Fruit fly (Drosophila melanogaster) whole organism, wandering third instar larva: ENCODE results near the gene CG13003.

ENCODE experiments used
- Abd-B ChIP-seq: fragments of >200 bp; optimal IDR thresholded peaks from 2 replicates; lab custom pipeline; 2017; ENCODE audit warnings: missing biosample characterization, missing genetic modification characterization
- CG32264 ChIP-seq: fragments of 200-800 bp; sonication (Bioruptor generic); optimal IDR thresholded peaks from 2 replicates; lab custom pipeline; 2016; ENCODE audit warnings: missing biosample characterization, missing genetic modification characterization
- CG9705 ChIP-seq: fragments of 200-800 bp; sonication (Bioruptor generic); optimal IDR thresholded peaks from 2 replicates; lab custom pipeline; 2018; ENCODE audit warnings: missing biosample characterization, mild to moderate bottlenecking, missing genetic modification characterization
- CrebA ChIP-seq: fragments of 200-800 bp; sonication (Bioruptor generic); optimal IDR thresholded peaks from 2 replicates; lab custom pipeline; 2016; ENCODE audit warnings: missing biosample characterization, mild to moderate bottlenecking, missing genetic modification characterization, borderline replicate concordance
- Dfd ChIP-seq: fragments of >200 bp; optimal IDR thresholded peaks from 2 replicates; lab custom pipeline; 2017; ENCODE audit warnings: missing biosample characterization, missing genetic modification characterization
- Dif ChIP-seq: fragments of 200-275, 200-300 bp; sonication (Bioruptor generic); optimal IDR thresholded peaks from 2 replicates; lab custom pipeline; 2018; ENCODE audit warnings: missing biosample characterization, missing genetic modification characterization; ENCODE audit not compliant: partially characterized antibody
- HLH106 ChIP-seq: fragments of 200-800 bp; optimal IDR thresholded peaks from 3 replicates; lab custom pipeline; 2019; ENCODE audit warnings: missing biosample characterization, mild to moderate bottlenecking, missing genetic modification characterization, moderate library complexity
- Hnf4 ChIP-seq: fragments of 200-800 bp; sonication (Bioruptor generic); optimal IDR thresholded peaks from 2 replicates; lab custom pipeline; 2016; ENCODE audit warnings: missing biosample characterization, mild to moderate bottlenecking, missing genetic modification characterization
- Hr78 ChIP-seq: fragments of >200 bp; optimal IDR thresholded peaks from 2 replicates; lab custom pipeline; 2017; ENCODE audit warnings: missing biosample characterization, missing genetic modification characterization
- Hr83 ChIP-seq: fragments of 200-300 bp; sonication (Bioruptor generic); optimal IDR thresholded peaks from 2 replicates; lab custom pipeline; 2016; ENCODE audit warnings: missing biosample characterization, mild to moderate bottlenecking, missing genetic modification characterization, moderate library complexity; ENCODE audit not compliant: poor library complexity, severe bottlenecking
- Jra ChIP-seq: sonication (Bioruptor generic); optimal IDR thresholded peaks from 2 replicates; lab custom pipeline; 2016; ENCODE audit warnings: missing biosample characterization, missing genetic modification characterization
- Myc ChIP-seq: fragments of >200 bp; optimal IDR thresholded peaks from 2 replicates; lab custom pipeline; 2017
- OdsH ChIP-seq: fragments of 200-800 bp; sonication (Bioruptor generic); optimal IDR thresholded peaks from 2 replicates; lab custom pipeline; 2016; ENCODE audit warnings: missing biosample characterization, mild to moderate bottlenecking, missing genetic modification characterization
- Rel ChIP-seq, 2 experiments: fragments of 200-800 bp; sonication (Bioruptor generic) in 1 of 2; optimal IDR thresholded peaks; 2 replicates in 1 of 2; 3 replicates in 1 of 2; lab custom pipeline; 2016 to 2019; ENCODE audit warnings: mild to moderate bottlenecking in 2 of 2, missing biosample characterization in 2 of 2, missing genetic modification characterization in 2 of 2, moderate library complexity in 1 of 2
- Sp1 ChIP-seq: fragments of 200-800 bp; sonication (Bioruptor generic); optimal IDR thresholded peaks from 3 replicates; lab custom pipeline; 2019; ENCODE audit warnings: missing biosample characterization, mild to moderate bottlenecking, missing genetic modification characterization, moderate library complexity
- Vsx2 ChIP-seq: fragments of 200-300, 225-300 bp; sonication (Bioruptor generic); optimal IDR thresholded peaks from 2 replicates; lab custom pipeline; 2018; ENCODE audit warnings: missing biosample characterization, missing genetic modification characterization; ENCODE audit not compliant: partially characterized antibody
- br ChIP-seq: fragments of 200-800 bp; sonication (Bioruptor generic); optimal IDR thresholded peaks from 2 replicates; lab custom pipeline; 2016; ENCODE audit warnings: missing biosample characterization, missing genetic modification characterization
- dl ChIP-seq, 2 experiments: fragments of 175-275, 200-275 bp in 1 of 2; fragments of 200-275 bp in 1 of 2; sonication (Bioruptor generic); optimal IDR thresholded peaks; lab custom pipeline; 2018; ENCODE audit warnings: mild to moderate bottlenecking in 2 of 2, missing biosample characterization in 2 of 2, missing genetic modification characterization in 2 of 2, moderate library complexity in 2 of 2; ENCODE audit not compliant: partially characterized antibody in 2 of 2, insufficient read depth in 1 of 2
- dmrt93B ChIP-seq: fragments of 200-800 bp; sonication (Bioruptor generic); optimal IDR thresholded peaks from 2 replicates; lab custom pipeline; 2018; ENCODE audit warnings: missing biosample characterization, mild to moderate bottlenecking, missing genetic modification characterization
- ey ChIP-seq: fragments of 200-800 bp; sonication (Bioruptor generic); optimal IDR thresholded peaks from 2 replicates; lab custom pipeline; 2016; ENCODE audit warnings: missing biosample characterization, missing genetic modification characterization
- foxo ChIP-seq, 2 experiments: fragments of 200-800 bp; sonication (Bioruptor generic); optimal IDR thresholded peaks; 2 replicates in 1 of 2; 3 replicates in 1 of 2; lab custom pipeline; 2016 to 2017; ENCODE audit warnings: missing biosample characterization in 2 of 2, missing genetic modification characterization in 2 of 2
- fru ChIP-seq: fragments of 200-800 bp; sonication (Bioruptor generic); optimal IDR thresholded peaks from 3 replicates; lab custom pipeline; 2016; ENCODE audit warnings: missing biosample characterization, mild to moderate bottlenecking, missing genetic modification characterization
- h ChIP-seq: fragments of 200-800 bp; sonication (Bioruptor generic); optimal IDR thresholded peaks from 3 replicates; lab custom pipeline; 2016; ENCODE audit warnings: missing biosample characterization, mild to moderate bottlenecking, missing genetic modification characterization
- jim ChIP-seq: fragments of 175-275, 200-325 bp; sonication (Bioruptor generic); optimal IDR thresholded peaks from 2 replicates; lab custom pipeline; 2016; ENCODE audit warnings: missing biosample characterization, mild to moderate bottlenecking, missing genetic modification characterization
- psq ChIP-seq: fragments of 200-800 bp; sonication (Bioruptor generic); optimal IDR thresholded peaks from 3 replicates; lab custom pipeline; 2017; ENCODE audit warnings: missing biosample characterization, mild to moderate bottlenecking, missing genetic modification characterization, moderate library complexity
- rgr ChIP-seq: fragments of 200-800 bp; sonication (Bioruptor generic); optimal IDR thresholded peaks from 3 replicates; lab custom pipeline; 2016; ENCODE audit warnings: missing biosample characterization, mild to moderate bottlenecking, missing genetic modification characterization
- sage ChIP-seq: fragments of 200-800 bp; sonication (Bioruptor generic); optimal IDR thresholded peaks from 2 replicates; lab custom pipeline; 2016; ENCODE audit warnings: missing biosample characterization, mild to moderate bottlenecking, missing genetic modification characterization
- sv ChIP-seq: fragments of 200-800 bp; sonication (Bioruptor generic); optimal IDR thresholded peaks from 3 replicates; lab custom pipeline; 2016; ENCODE audit warnings: missing biosample characterization, missing genetic modification characterization
- usp ChIP-seq: fragments of >200 bp; optimal IDR thresholded peaks from 2 replicates; lab custom pipeline; 2017; ENCODE audit warnings: missing biosample characterization, missing genetic modification characterization
- woc ChIP-seq: sonication (Bioruptor generic); optimal IDR thresholded peaks from 2 replicates; lab custom pipeline; 2016; ENCODE audit warnings: missing biosample characterization, mild to moderate bottlenecking, missing genetic modification characterization

Gene CG13003

DNA sequence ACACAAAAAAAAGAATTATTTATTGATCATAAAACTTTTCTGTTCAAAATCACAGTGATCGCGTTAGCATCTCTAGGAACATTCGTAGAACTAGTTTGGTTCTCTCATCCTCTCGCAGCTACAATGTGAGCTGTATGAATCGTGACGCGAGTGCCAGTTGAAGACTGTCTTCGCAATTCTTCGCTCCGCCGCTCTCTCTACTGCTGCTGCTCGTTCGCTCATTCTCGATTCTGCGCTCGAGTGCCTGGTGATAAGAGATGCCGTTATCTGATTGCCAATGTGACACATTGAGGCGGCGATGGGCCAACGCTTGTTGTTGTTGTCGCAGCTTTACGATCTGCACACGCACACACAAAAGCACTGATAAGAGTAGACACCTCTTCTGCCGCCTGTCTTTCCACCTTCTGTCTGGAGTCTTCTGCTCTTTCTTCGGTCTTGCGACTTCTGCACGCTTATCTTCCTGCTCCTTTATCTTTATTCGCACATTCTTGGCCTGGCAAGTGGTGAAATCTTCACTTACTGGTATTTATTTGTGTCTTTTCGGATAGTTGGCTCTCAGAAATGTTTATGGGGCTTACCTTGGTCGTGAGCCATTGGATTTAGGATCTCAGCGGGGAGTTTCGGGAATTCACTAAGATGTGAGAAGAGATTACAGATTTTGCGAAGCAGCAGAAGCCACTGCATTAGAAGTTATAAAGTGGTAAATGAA, 40.1 kb downstream of the CG13003 start:
- TF ChIP-seq Myc (lab: Kevin White, UChicago) (no peak), Hr83 (GFP tag; lab: Kevin White, UChicago) (peak; percentile 7), ey (GFP tag; lab: Kevin White, UChicago) (no peak), dl (GFP tag; optimal IDR thresholded peaks at IDR 0.05; lab: Kevin White, UChicago; ENCODE audit: insufficient read depth in 1 of 2, partially characterized antibody in 2 of 2) (peak in 1 of 2 experiments; percentile 82), Vsx2 (GFP tag; lab: Kevin White, UChicago) (peak; percentile 62), Rel (GFP tag; optimal IDR thresholded peaks at IDR 0.05; lab: Kevin White, UChicago) (no peak), Rel (tag; optimal IDR thresholded peaks at IDR 0.05; lab: Kevin White, UChicago) (peak; percentile 55), Dif (GFP tag; lab: Kevin White, UChicago) (peak; percentile 74), jim (GFP tag; lab: Kevin White, UChicago) (no peak), Jra (no peak)

DNA sequence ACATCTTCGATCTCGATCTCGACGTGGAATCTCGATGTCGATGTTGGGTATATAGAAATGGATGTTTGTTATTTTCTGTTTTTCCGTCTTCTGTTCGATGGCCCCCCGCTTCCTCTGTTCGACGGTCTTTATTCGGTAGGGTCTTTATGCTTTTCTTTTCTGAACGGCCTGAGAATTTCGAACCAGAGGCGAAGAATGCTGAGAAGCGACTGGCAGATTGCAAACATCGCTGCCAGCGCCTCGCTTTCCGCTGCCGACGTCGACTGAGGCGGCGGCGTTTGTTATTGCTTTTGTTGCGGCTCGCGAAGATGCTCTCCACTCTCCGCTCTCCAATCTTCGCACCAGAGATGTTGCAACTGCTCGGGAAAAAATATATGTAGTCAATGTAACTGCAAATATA, 41.0 kb downstream of the CG13003 start, which contains the start of the genes CG13004 and CG46306:
Gene CG13004 (minus strand): TSS at position 217 of the 400 bp plus-strand sequence.
Gene CG46306 (minus strand): TSS at position 217 of the 400 bp plus-strand sequence.
- TF ChIP-seq Hr78 (GFP tag; lab: Kevin White, UChicago): no peak
- TF ChIP-seq Hr83 (GFP tag; lab: Kevin White, UChicago): peak; percentile 6
- no peak for TF ChIP-seq ey (GFP tag; lab: Kevin White, UChicago)
- peak; percentile 13 for TF ChIP-seq Hnf4 (GFP tag; lab: Kevin White, UChicago)
- TF ChIP-seq Rel (GFP tag; optimal IDR thresholded peaks at IDR 0.05; lab: Kevin White, UChicago): no peak
- peak; percentile 39 for TF ChIP-seq Rel (tag; optimal IDR thresholded peaks at IDR 0.05; lab: Kevin White, UChicago)
- TF ChIP-seq Dif (GFP tag; lab: Kevin White, UChicago): peak; percentile 58
- peak in 1 of 2 experiments; percentile 52 for TF ChIP-seq dl (GFP tag; optimal IDR thresholded peaks at IDR 0.05; lab: Kevin White, UChicago; ENCODE audit: insufficient read depth in 1 of 2, partially characterized antibody in 2 of 2)
- TF ChIP-seq, all 38 proteins: peak for 5

- TF ChIP-seq CrebA (GFP tag; lab: Kevin White, UChicago) (no peak), HLH106 (tag; lab: Kevin White, UChicago) (peak; percentile 10), Myc (lab: Kevin White, UChicago) (no peak), Dfd (GFP tag; lab: Kevin White, UChicago) (no peak), foxo (GFP tag; optimal IDR thresholded peaks at IDR 0.05; lab: Kevin White, UChicago) (peak in 1 of 2 experiments; percentile 50), Dif (GFP tag; lab: Kevin White, UChicago) (no peak), h (GFP tag; lab: Kevin White, UChicago) (peak; percentile 22), ey (GFP tag; lab: Kevin White, UChicago) (peak; percentile 23), psq (GFP tag; lab: Kevin White, UChicago) (peak; percentile 49), Jra (no peak), woc (peak; percentile 12), rgr (GFP tag; lab: Kevin White, UChicago) (peak; percentile 46), dl (GFP tag; optimal IDR thresholded peaks at IDR 0.05; lab: Kevin White, UChicago; ENCODE audit: insufficient read depth in 1 of 2, partially characterized antibody in 2 of 2) (no peak), Sp1 (GFP tag; lab: Kevin White, UChicago) (peak; percentile 3), fru (peak; percentile 49), OdsH (GFP tag; lab: Kevin White, UChicago) (peak; percentile 52)
Measured at dm6 chrX:16834259-16834658, 42.1 kb downstream of the CG13003 start.

- TF ChIP-seq Myc (lab: Kevin White, UChicago): no peak
- TF ChIP-seq ey (GFP tag; lab: Kevin White, UChicago): peak; percentile 27
- peak; percentile 30 for TF ChIP-seq h (GFP tag; lab: Kevin White, UChicago)
- TF ChIP-seq sv (GFP tag; lab: Kevin White, UChicago): peak; percentile 61
- TF ChIP-seq rgr (GFP tag; lab: Kevin White, UChicago): peak; percentile 34
- TF ChIP-seq foxo (GFP tag; optimal IDR thresholded peaks at IDR 0.05; lab: Kevin White, UChicago): peak in 1 of 2 experiments; percentile 38
- no peak for TF ChIP-seq Dfd (GFP tag; lab: Kevin White, UChicago)
- TF ChIP-seq br (GFP tag; lab: Kevin White, UChicago): peak; percentile 15
- TF ChIP-seq usp (GFP tag; lab: Kevin White, UChicago): no peak
- peak; percentile 54 for TF ChIP-seq fru
Measured at dm6 chrX:16833097-16833496, 43.2 kb downstream of the CG13003 start.

- TF ChIP-seq usp (GFP tag; lab: Kevin White, UChicago): no peak
- TF ChIP-seq jim (GFP tag; lab: Kevin White, UChicago): no peak
- no peak for TF ChIP-seq CG32264 (GFP tag; lab: Kevin White, UChicago)
- no peak for TF ChIP-seq OdsH (GFP tag; lab: Kevin White, UChicago)
- no peak for TF ChIP-seq sage (GFP tag; lab: Kevin White, UChicago)
- no peak for TF ChIP-seq h (GFP tag; lab: Kevin White, UChicago)
- no peak for TF ChIP-seq psq (GFP tag; lab: Kevin White, UChicago)
- no peak for TF ChIP-seq Dif (GFP tag; lab: Kevin White, UChicago)
- no peak for TF ChIP-seq Vsx2 (GFP tag; lab: Kevin White, UChicago)
- TF ChIP-seq dmrt93B (GFP tag; lab: Kevin White, UChicago): no peak
- TF ChIP-seq Abd-B (GFP tag; lab: Kevin White, UChicago): no peak
- TF ChIP-seq CG9705: no peak
Measured at dm6 chrX:16831848-16832247, 44.5 kb downstream of the CG13003 start.
